Fruit fly (Drosophila melanogaster) S2 (cell line): Measurements from ENCODE around the gene Kaz.

Source experiments
- CG8478 ChIP-seq: fragments of >200 bp; optimal IDR thresholded peaks from 2 replicates; lab custom pipeline; 2018
- CTCF ChIP-seq, 2 experiments: fragments of >200 bp; optimal IDR thresholded peaks; 2 replicates each; lab custom pipeline; 2018

DNA sequence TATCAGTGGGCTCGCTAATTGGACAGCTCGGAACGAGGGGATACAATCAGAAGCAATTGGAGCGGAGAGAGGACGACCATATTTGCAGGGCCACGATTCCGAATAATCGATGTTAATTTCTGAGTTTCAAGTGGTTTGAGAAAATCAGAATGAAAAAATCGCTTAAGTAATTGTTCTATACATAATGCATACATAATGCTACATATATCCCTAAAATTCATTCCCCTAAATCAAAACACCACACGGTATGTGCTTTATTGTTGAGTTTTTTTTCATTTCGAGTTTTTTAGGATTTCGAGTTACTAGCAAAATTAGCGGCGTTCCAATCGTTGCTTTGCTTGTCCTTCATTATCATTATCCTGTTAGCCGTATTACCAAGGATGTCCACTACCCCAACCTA, 4.2 kb downstream of the Kaz start, which contains the start of gene niki:
- TF ChIP-seq CTCF (optimal IDR thresholded peaks at IDR 0.05; lab: Kevin White, UChicago) (no peak), CG8478 (lab: Kevin White, UChicago) (no peak)
